Worm (Caenorhabditis elegans) whole organism, L2 larva: Measurements from ENCODE around the gene C34D10.5.

Source experiments
- C34F6.9 ChIP-seq: fragments of 150-350 bp; optimal IDR thresholded peaks from 2 replicates; lab custom pipeline; 2014; ENCODE audit warnings: missing biosample characterization, missing genetic modification characterization
- F13H6.1 ChIP-seq: sonication (generic microtip); optimal IDR thresholded peaks from 2 replicates; lab custom pipeline; 2016; ENCODE audit warnings: missing genetic modification characterization, missing compliant biosample characterization
- R02D3.7 ChIP-seq: fragments of 150-350 bp; optimal IDR thresholded peaks from 2 replicates; lab custom pipeline; 2014; ENCODE audit warnings: missing biosample characterization, missing genetic modification characterization
- Y55F3AM.14 ChIP-seq: fragments of 200-800 bp; sonication (Bioruptor generic); optimal IDR thresholded peaks from 2 replicates; lab custom pipeline; 2018; ENCODE audit warnings: mild to moderate bottlenecking, missing genetic modification characterization, missing compliant biosample characterization
- ZK546.5 ChIP-seq: sonication (generic microtip); optimal IDR thresholded peaks from 2 replicates; lab custom pipeline; 2017; ENCODE audit warnings: missing biosample characterization, missing genetic modification characterization
- alr-1 ChIP-seq: fragments of 150-350 bp; optimal IDR thresholded peaks from 2 replicates; lab custom pipeline; 2014; ENCODE audit warnings: missing biosample characterization, missing genetic modification characterization
- aly-2 ChIP-seq: fragments of 150-350 bp; optimal IDR thresholded peaks from 2 replicates; lab custom pipeline; 2014; ENCODE audit warnings: missing biosample characterization, missing genetic modification characterization
- ama-1 ChIP-seq: fragments of 150-350 bp; optimal IDR thresholded peaks from 2 replicates; lab custom pipeline; 2018; ENCODE audit warnings: inconsistent platforms
- blmp-1 ChIP-seq: sonication (generic microtip); optimal IDR thresholded peaks from 2 replicates; lab custom pipeline; 2017; ENCODE audit warnings: missing genetic modification characterization, mild to moderate bottlenecking, missing compliant biosample characterization, antibody characterized with exemption, moderate library complexity; ENCODE audit not compliant: insufficient read depth
- ceh-16 ChIP-seq: fragments of 150-350 bp; optimal IDR thresholded peaks from 2 replicates; lab custom pipeline; 2014; ENCODE audit warnings: missing biosample characterization, missing genetic modification characterization
- ceh-82 ChIP-seq: fragments of 150-350 bp; optimal IDR thresholded peaks from 2 replicates; lab custom pipeline; 2014; ENCODE audit warnings: missing biosample characterization, missing genetic modification characterization
- crh-2 ChIP-seq: sonication (generic microtip); optimal IDR thresholded peaks from 2 replicates; lab custom pipeline; 2017; ENCODE audit warnings: missing biosample characterization, missing genetic modification characterization
- dmd-4 ChIP-seq: sonication (generic microtip); optimal IDR thresholded peaks from 2 replicates; lab custom pipeline; 2017; ENCODE audit warnings: missing biosample characterization, missing genetic modification characterization
- egl-27 ChIP-seq: sonication (generic microtip); optimal IDR thresholded peaks from 3 replicates; lab custom pipeline; 2017; ENCODE audit warnings: missing biosample characterization, missing genetic modification reagents, missing genetic modification characterization
- elt-1 ChIP-seq: fragments of 150-350 bp; optimal IDR thresholded peaks from 2 replicates; lab custom pipeline; 2014; ENCODE audit warnings: missing biosample characterization, missing genetic modification characterization
- elt-3 ChIP-seq: sonication (generic microtip); optimal IDR thresholded peaks from 2 replicates; lab custom pipeline; 2017; ENCODE audit warnings: missing biosample characterization, missing genetic modification characterization
- fos-1 ChIP-seq: fragments of 150-350 bp; optimal IDR thresholded peaks from 2 replicates; lab custom pipeline; 2014; ENCODE audit warnings: missing biosample characterization, missing genetic modification characterization
- gmeb-1 ChIP-seq: fragments of 150-350 bp; optimal IDR thresholded peaks from 2 replicates; lab custom pipeline; 2014; ENCODE audit warnings: missing biosample characterization, missing genetic modification characterization
- lin-11 ChIP-seq: fragments of 150-350 bp; sonication (generic microtip); optimal IDR thresholded peaks from 2 replicates; lab custom pipeline; 2014; ENCODE audit warnings: missing biosample characterization, missing genetic modification characterization, inconsistent platforms, mixed read lengths
- lin-13 ChIP-seq: fragments of 150-350 bp; optimal IDR thresholded peaks from 2 replicates; lab custom pipeline; 2014; ENCODE audit warnings: missing biosample characterization, missing genetic modification reagents, missing genetic modification characterization
- lin-39 ChIP-seq: fragments of 150-350 bp; optimal IDR thresholded peaks from 2 replicates; lab custom pipeline; 2014; ENCODE audit warnings: missing biosample characterization, missing genetic modification reagents, missing genetic modification characterization
- lsy-2 ChIP-seq, 2 experiments: fragments of 150-350 bp in 1 of 2; sonication (generic microtip) in 1 of 2; optimal IDR thresholded peaks; 2 replicates each; lab custom pipeline; 2014 to 2017; ENCODE audit warnings: missing biosample characterization in 2 of 2, missing genetic modification characterization in 2 of 2
- mab-5 ChIP-seq: fragments of 150-350 bp; optimal IDR thresholded peaks from 2 replicates; lab custom pipeline; 2014; ENCODE audit warnings: missing biosample characterization, missing genetic modification characterization
- mbf-1 ChIP-seq: sonication (generic microtip); optimal IDR thresholded peaks from 2 replicates; lab custom pipeline; 2017; ENCODE audit warnings: missing biosample characterization, missing genetic modification characterization
- mdl-1 ChIP-seq, 2 experiments: fragments of 150-350 bp in 1 of 2; sonication (generic microtip) in 1 of 2; optimal IDR thresholded peaks; 2 replicates each; lab custom pipeline; 2017; ENCODE audit warnings: missing biosample characterization in 2 of 2, missing genetic modification characterization in 2 of 2
- nhr-10 ChIP-seq: sonication (generic microtip); optimal IDR thresholded peaks from 2 replicates; lab custom pipeline; 2017; ENCODE audit warnings: missing biosample characterization, missing genetic modification characterization
- nhr-11 ChIP-seq: fragments of 150-350 bp; optimal IDR thresholded peaks from 2 replicates; lab custom pipeline; 2014; ENCODE audit warnings: missing biosample characterization, missing genetic modification characterization
- nhr-12 ChIP-seq: fragments of 150-350 bp; optimal IDR thresholded peaks from 2 replicates; lab custom pipeline; 2014; ENCODE audit warnings: missing biosample characterization, missing genetic modification characterization
- nhr-129 ChIP-seq: fragments of 150-350 bp; optimal IDR thresholded peaks from 2 replicates; lab custom pipeline; 2014; ENCODE audit warnings: missing biosample characterization, missing genetic modification characterization
- nhr-21 ChIP-seq: fragments of 150-350 bp; optimal IDR thresholded peaks from 2 replicates; lab custom pipeline; 2014; ENCODE audit warnings: missing biosample characterization, missing genetic modification characterization
- nhr-23 ChIP-seq: fragments of 150-350 bp; optimal IDR thresholded peaks from 2 replicates; lab custom pipeline; 2014; ENCODE audit warnings: missing biosample characterization, missing genetic modification reagents, missing genetic modification characterization
- nhr-237 ChIP-seq: fragments of 150-350 bp; optimal IDR thresholded peaks from 2 replicates; lab custom pipeline; 2014; ENCODE audit warnings: missing biosample characterization, missing genetic modification characterization
- nhr-25 ChIP-seq: fragments of 150-350 bp; sonication (generic microtip); optimal IDR thresholded peaks from 3 replicates; lab custom pipeline; 2014; ENCODE audit warnings: missing biosample characterization, missing genetic modification characterization
- nhr-6 ChIP-seq: fragments of 150-350 bp; optimal IDR thresholded peaks from 2 replicates; lab custom pipeline; 2014; ENCODE audit warnings: missing biosample characterization, missing genetic modification characterization
- nhr-77 ChIP-seq: fragments of 150-350 bp; optimal IDR thresholded peaks from 2 replicates; lab custom pipeline; 2014; ENCODE audit warnings: missing biosample characterization, missing genetic modification characterization
- peb-1 ChIP-seq: fragments of 150-350 bp; optimal IDR thresholded peaks from 2 replicates; lab custom pipeline; 2014; ENCODE audit warnings: missing biosample characterization, missing genetic modification characterization
- sem-4 ChIP-seq: fragments of 150-350 bp; optimal IDR thresholded peaks from 2 replicates; lab custom pipeline; 2014; ENCODE audit warnings: missing biosample characterization, missing genetic modification reagents, missing genetic modification characterization
- skn-1 ChIP-seq: sonication (generic microtip); optimal IDR thresholded peaks from 2 replicates; lab custom pipeline; 2017; ENCODE audit warnings: missing biosample characterization, missing genetic modification characterization
- sma-3 ChIP-seq: sonication (generic microtip); optimal IDR thresholded peaks from 2 replicates; lab custom pipeline; 2016; ENCODE audit warnings: missing genetic modification reagents, missing genetic modification characterization, missing compliant biosample characterization
- sma-9 ChIP-seq, 2 experiments: fragments of 150-350 bp in 1 of 2; sonication (generic microtip) in 1 of 2; optimal IDR thresholded peaks; 2 replicates each; lab custom pipeline; 2014 to 2016; ENCODE audit warnings: missing genetic modification characterization in 2 of 2, mild to moderate bottlenecking in 1 of 2, missing biosample characterization in 1 of 2, missing compliant biosample characterization in 1 of 2, missing genetic modification reagents in 1 of 2, moderate library complexity in 1 of 2
- snpc-4 ChIP-seq: fragments of 150-350 bp; optimal IDR thresholded peaks from 2 replicates; lab custom pipeline; 2014; ENCODE audit warnings: missing biosample characterization, missing genetic modification characterization
- unc-39 ChIP-seq: fragments of 150-350 bp; optimal IDR thresholded peaks from 2 replicates; lab custom pipeline; 2014; ENCODE audit warnings: missing biosample characterization, missing genetic modification characterization
- unc-55 ChIP-seq: fragments of 150-350 bp; sonication (generic microtip); optimal IDR thresholded peaks from 3 replicates; lab custom pipeline; 2014; ENCODE audit warnings: missing biosample characterization, missing genetic modification reagents, missing genetic modification characterization
- unc-62 ChIP-seq: fragments of 150-350 bp; optimal IDR thresholded peaks from 2 replicates; lab custom pipeline; 2014; ENCODE audit warnings: missing biosample characterization, missing genetic modification reagents, missing genetic modification characterization
- zag-1 ChIP-seq: fragments of 150-350 bp; optimal IDR thresholded peaks from 2 replicates; lab custom pipeline; 2014; ENCODE audit warnings: missing biosample characterization, missing genetic modification characterization
- ztf-1 ChIP-seq: fragments of 200-800 bp; sonication (Bioruptor generic); conservative IDR thresholded peaks from 2 replicates; pipeline ENCODE4 v1.3.6; 2022; ENCODE audit warnings: missing genetic modification characterization, missing compliant biosample characterization
- ztf-11 ChIP-seq: sonication (generic microtip); optimal IDR thresholded peaks from 2 replicates; lab custom pipeline; 2017; ENCODE audit warnings: missing biosample characterization, missing genetic modification characterization
- ztf-4 ChIP-seq: fragments of 150-350 bp; optimal IDR thresholded peaks from 2 replicates; lab custom pipeline; 2014; ENCODE audit warnings: missing biosample characterization, missing genetic modification characterization

The C34D10.5 gene

ce11 chrX:8030032-8030431 lies 12.2 kb downstream of the C34D10.5 start:
- no peak for TF ChIP-seq zag-1
- TF ChIP-seq lin-13 (GFP tag; lab: Kevin White, UChicago) = no peak
- TF ChIP-seq mdl-1 (tag; optimal IDR thresholded peaks at IDR 0.05; lab: Kevin White, UChicago) = no peak
- no peak for TF ChIP-seq nhr-25 (tag; lab: Kevin White, UChicago)
- no peak for TF ChIP-seq ztf-11 (tag; lab: Kevin White, UChicago)
- TF ChIP-seq nhr-129 (tag; lab: Kevin White, UChicago) = no peak

ce11 chrX:8036219-8036883 lies 18.5 kb downstream of the C34D10.5 start:
- TF ChIP-seq unc-55 (GFP tag; lab: Kevin White, UChicago) = peak; percentile 99
- TF ChIP-seq nhr-23 (tag; lab: Kevin White, UChicago) = peak; percentile 20
- TF ChIP-seq zag-1 = peak; percentile 99
- TF ChIP-seq gmeb-1 (tag; lab: Kevin White, UChicago) = peak; percentile 94
- peak; percentile 98 for TF ChIP-seq fos-1
- TF ChIP-seq skn-1 (tag; lab: Kevin White, UChicago) = peak; percentile 95
- peak; percentile 81 for TF ChIP-seq mbf-1
- no peak for TF ChIP-seq aly-2 (tag; lab: Kevin White, UChicago)
- TF ChIP-seq egl-27 (tag; lab: Kevin White, UChicago) = peak; percentile 99
- peak; percentile 99 for TF ChIP-seq mab-5
- TF ChIP-seq nhr-25 (tag; lab: Kevin White, UChicago) = peak; percentile 99
- TF ChIP-seq nhr-6 (tag; lab: Kevin White, UChicago) = peak; percentile 100
- peak; percentile 100 for TF ChIP-seq nhr-129 (tag; lab: Kevin White, UChicago)
- peak; percentile 80 for TF ChIP-seq dmd-4 (tag; lab: Kevin White, UChicago)
- peak; percentile 72 for TF ChIP-seq ZK546.5 (tag; lab: Kevin White, UChicago)
- peak; percentile 84 for TF ChIP-seq ama-1
- TF ChIP-seq unc-62 = peak; percentile 97
- TF ChIP-seq nhr-11 (tag; lab: Kevin White, UChicago) = peak; percentile 55
- peak; percentile 95 to 97 for TF ChIP-seq lsy-2 (tag; optimal IDR thresholded peaks at IDR 0.05; lab: Kevin White, UChicago)
- TF ChIP-seq sma-3 (GFP tag; lab: Kevin White, UChicago) = peak; percentile 99
- TF ChIP-seq R02D3.7 = peak; percentile 78
- TF ChIP-seq blmp-1 (tag; lab: Kevin White, UChicago) = peak; percentile 72
- TF ChIP-seq ztf-11 (tag; lab: Kevin White, UChicago) = peak; percentile 83
- peak; percentile 100 for TF ChIP-seq nhr-21 (tag; lab: Kevin White, UChicago)
- TF ChIP-seq nhr-77 (tag; lab: Kevin White, UChicago) = peak; percentile 96
- peak; percentile 98 for TF ChIP-seq lin-13 (GFP tag; lab: Kevin White, UChicago)
- TF ChIP-seq nhr-10 (tag; lab: Kevin White, UChicago) = peak; percentile 99
- peak; percentile 98 for TF ChIP-seq sem-4
- peak; percentile 97 for TF ChIP-seq ceh-82 (tag; lab: Kevin White, UChicago)
- peak; percentile 99 for TF ChIP-seq ztf-4
- peak; percentile 86 for TF ChIP-seq lin-11 (tag; lab: Kevin White, UChicago)
- peak; percentile 88 for TF ChIP-seq snpc-4 (tag; lab: Kevin White, UChicago)
- peak; percentile 94 to 96 for TF ChIP-seq mdl-1 (tag; optimal IDR thresholded peaks at IDR 0.05; lab: Kevin White, UChicago)
- TF ChIP-seq nhr-12 (tag; lab: Kevin White, UChicago) = peak; percentile 66
- no peak for TF ChIP-seq peb-1 (tag; lab: Kevin White, UChicago)
- peak; percentile 97 for TF ChIP-seq C34F6.9 (tag; lab: Kevin White, UChicago)
- TF ChIP-seq nhr-237 (tag; lab: Kevin White, UChicago) = peak; percentile 97
- peak; percentile 99 for TF ChIP-seq F13H6.1 (tag; lab: Kevin White, UChicago)
- TF ChIP-seq elt-1 = no peak
- peak; percentile 64 for TF ChIP-seq elt-3 (tag; lab: Kevin White, UChicago)
- TF ChIP-seq unc-39 (tag; lab: Kevin White, UChicago) = no peak
- no peak for TF ChIP-seq alr-1 (tag; lab: Kevin White, UChicago)
- peak; percentile 95 for TF ChIP-seq ceh-16 (tag; lab: Kevin White, UChicago)
- peak; percentile 100 for TF ChIP-seq crh-2 (tag; lab: Kevin White, UChicago)
- TF ChIP-seq Y55F3AM.14 (GFP tag; lab: Kevin White, UChicago) = peak; percentile 96
- peak; percentile 98 for TF ChIP-seq sma-9 (GFP tag; optimal IDR thresholded peaks at IDR 0.05; lab: Kevin White, UChicago)
- no peak for TF ChIP-seq sma-9 (tag; optimal IDR thresholded peaks at IDR 0.05; lab: Kevin White, UChicago)
- peak; percentile 80; the same call in 1 of the 2 replicates for TF ChIP-seq ztf-1
- TF ChIP-seq lin-39 (tag; lab: Kevin White, UChicago) = peak; percentile 98
- TF ChIP-seq, all 48 proteins: peak for 43
